Worm (Caenorhabditis elegans): Measurements from ENCODE around the gene twk-36.

DNA sequence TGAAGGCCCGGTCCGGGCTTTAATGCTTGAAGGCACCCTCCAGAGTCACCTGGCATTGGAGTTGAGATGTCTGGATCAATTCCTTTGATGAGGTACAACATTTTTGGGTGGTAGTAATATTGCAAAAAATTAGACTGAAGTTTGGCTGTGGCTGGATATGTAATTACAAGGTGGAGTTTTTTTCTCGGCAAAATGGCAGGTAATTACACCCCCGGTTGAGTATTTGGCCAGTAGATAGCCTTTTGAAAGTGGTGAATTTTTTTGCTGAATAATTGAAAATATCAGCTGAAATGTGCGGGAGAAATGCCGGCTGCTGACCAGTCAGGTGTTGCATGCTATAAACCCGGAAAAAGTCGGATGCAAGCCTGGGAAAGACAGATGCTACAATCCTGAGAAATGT, 47.8 kb downstream of the twk-36 start, which contains the start of gene Y26G10.4:
- TF ChIP-seq egl-27 (tag; optimal IDR thresholded peaks at IDR 0.05) (no peak), nhr-77 (tag; optimal IDR thresholded peaks at IDR 0.05) (no peak), ztf-11 (tag; optimal IDR thresholded peaks at IDR 0.05) (no peak), nhr-11 (tag; optimal IDR thresholded peaks at IDR 0.05) (no peak), nhr-129 (tag; optimal IDR thresholded peaks at IDR 0.05) (no peak), unc-62 (GFP tag; optimal IDR thresholded peaks at IDR 0.05) (no peak), nhr-237 (tag; optimal IDR thresholded peaks at IDR 0.05) (no peak), zag-1 (tag; optimal IDR thresholded peaks at IDR 0.05) (no peak), aly-2 (tag; optimal IDR thresholded peaks at IDR 0.05) (no peak), nhr-10 (tag; optimal IDR thresholded peaks at IDR 0.05) (no peak), ceh-16 (tag; optimal IDR thresholded peaks at IDR 0.05) (no peak), ama-1 (optimal IDR thresholded peaks at IDR 0.05) (no peak)
